Worm (Caenorhabditis elegans) whole organism, L4 larva: ENCODE measurements around the gene B0035.22.

Experiments
- F10B5.3 ChIP-seq: sonication (generic microtip); optimal IDR thresholded peaks from 2 replicates; lab custom pipeline; 2016; ENCODE audit warnings: mild to moderate bottlenecking, missing genetic modification characterization, missing compliant biosample characterization
- F37D6.2 ChIP-seq: sonication (generic microtip); optimal IDR thresholded peaks from 2 replicates; lab custom pipeline; 2016; ENCODE audit warnings: mild to moderate bottlenecking, missing genetic modification characterization, missing compliant biosample characterization
- T20F7.1 ChIP-seq: fragments of 200-800 bp; sonication (Bioruptor generic); optimal IDR thresholded peaks from 2 replicates; lab custom pipeline; 2018; ENCODE audit warnings: mild to moderate bottlenecking, missing genetic modification characterization, missing compliant biosample characterization
- T26A8.4 ChIP-seq: fragments of 200-800 bp; sonication (Bioruptor generic); IDR thresholded peaks from 2 replicates; pipeline ENCODE4 v1.3.6; 2022; ENCODE audit warnings: missing genetic modification characterization, missing compliant biosample characterization
- Y105C5A.15 ChIP-seq: fragments of 200-800 bp; sonication (Bioruptor generic); IDR thresholded peaks from 2 replicates; pipeline ENCODE4 v1.3.6; 2022; ENCODE audit warnings: missing genetic modification characterization, missing compliant biosample characterization
- Y48G9A.11 ChIP-seq: fragments of 200-800 bp; sonication (Bioruptor generic); IDR thresholded peaks from 2 replicates; pipeline ENCODE4 v1.3.6; 2022; ENCODE audit warnings: missing genetic modification reagents, missing genetic modification characterization, missing compliant biosample characterization
- Y5F2A.4 ChIP-seq: fragments of 200-800 bp; sonication (Bioruptor generic); optimal IDR thresholded peaks from 2 replicates; lab custom pipeline; 2018; ENCODE audit warnings: mild to moderate bottlenecking, missing genetic modification characterization, missing compliant biosample characterization
- Y75B8A.6 ChIP-seq: fragments of 200-800 bp; sonication (Bioruptor generic); IDR thresholded peaks from 2 replicates; pipeline ENCODE4 v1.3.6; 2022; ENCODE audit warnings: missing genetic modification reagents, missing genetic modification characterization, missing compliant biosample characterization
- aha-1 ChIP-seq: fragments of 150-350 bp; peaks from one replicate; lab custom pipeline; 2014; ENCODE audit warnings: missing biosample characterization, missing genetic modification characterization
- ceh-20 ChIP-seq: fragments of 200-800 bp; sonication (Bioruptor generic); IDR thresholded peaks from 2 replicates; pipeline ENCODE4 v1.3.6; 2022; ENCODE audit warnings: missing genetic modification reagents, missing genetic modification characterization, missing compliant biosample characterization
- ceh-44 ChIP-seq: fragments of 200-800 bp; sonication (Bioruptor generic); IDR thresholded peaks from 2 replicates; pipeline ENCODE4 v1.3.6; 2022; ENCODE audit warnings: missing genetic modification reagents, missing genetic modification characterization, missing compliant biosample characterization
- ceh-82 ChIP-seq: sonication (generic microtip); optimal IDR thresholded peaks from 2 replicates; lab custom pipeline; 2017; ENCODE audit warnings: missing biosample characterization, missing genetic modification characterization
- daf-16 ChIP-seq, 3 experiments: sonication (generic microtip); optimal IDR thresholded peaks; 2 replicates each; lab custom pipeline; 2016 to 2017; ENCODE audit warnings: missing genetic modification characterization in 3 of 3, missing genetic modification reagents in 3 of 3, mild to moderate bottlenecking in 2 of 3, missing compliant biosample characterization in 2 of 3, missing biosample characterization in 1 of 3, moderate library complexity in 1 of 3
- daf-8 ChIP-seq: fragments of 200-800 bp; sonication (Bioruptor generic); IDR thresholded peaks from 2 replicates; pipeline ENCODE4 v1.3.6; 2022; ENCODE audit warnings: missing genetic modification characterization, missing compliant biosample characterization
- dmd-6 ChIP-seq: fragments of 200-800 bp; sonication (Bioruptor generic); IDR thresholded peaks from 2 replicates; pipeline ENCODE4 v1.3.6; 2022; ENCODE audit warnings: missing genetic modification reagents, missing genetic modification characterization, missing compliant biosample characterization
- dmd-8 ChIP-seq: fragments of 200-800 bp; sonication (Bioruptor generic); IDR thresholded peaks from 2 replicates; pipeline ENCODE4 v1.3.6; 2022; ENCODE audit warnings: missing genetic modification characterization, missing compliant biosample characterization
- duxl-1 ChIP-seq: sonication (generic microtip); optimal IDR thresholded peaks from 2 replicates; lab custom pipeline; 2016; ENCODE audit warnings: mild to moderate bottlenecking, missing genetic modification characterization, moderate library complexity, missing compliant biosample characterization; ENCODE audit not compliant: poor library complexity
- dve-1 ChIP-seq: sonication (generic microtip); optimal IDR thresholded peaks from 2 replicates; lab custom pipeline; 2017; ENCODE audit warnings: antibody characterized with exemption, mild to moderate bottlenecking, missing genetic modification characterization, missing compliant biosample characterization; ENCODE audit not compliant: insufficient read depth
- egl-27 ChIP-seq: sonication (generic microtip); optimal IDR thresholded peaks from 3 replicates; lab custom pipeline; 2017; ENCODE audit warnings: missing biosample characterization, missing genetic modification reagents, missing genetic modification characterization
- egl-43 ChIP-seq: fragments of 200-800 bp; sonication (Bioruptor generic); IDR thresholded peaks from 2 replicates; pipeline ENCODE4 v1.3.6; 2022; ENCODE audit warnings: missing genetic modification reagents, missing genetic modification characterization, missing compliant biosample characterization
- hlh-11 ChIP-seq: fragments of 200-800 bp; sonication (Bioruptor generic); optimal IDR thresholded peaks from 2 replicates; lab custom pipeline; 2018; ENCODE audit warnings: mild to moderate bottlenecking, missing genetic modification characterization, missing compliant biosample characterization
- hlh-30 ChIP-seq: sonication (generic microtip); optimal IDR thresholded peaks from 2 replicates; lab custom pipeline; 2017; ENCODE audit warnings: antibody characterized with exemption, mild to moderate bottlenecking, missing genetic modification characterization, missing compliant biosample characterization; ENCODE audit not compliant: insufficient read depth
- jun-1 ChIP-seq: fragments of 150-350 bp; optimal IDR thresholded peaks from 2 replicates; lab custom pipeline; 2014; ENCODE audit warnings: missing biosample characterization, missing genetic modification reagents, missing genetic modification characterization
- lin-1 ChIP-seq: fragments of 200-800 bp; sonication (Bioruptor generic); IDR thresholded peaks from 2 replicates; pipeline ENCODE4 v1.3.6; 2022; ENCODE audit warnings: missing genetic modification reagents, missing genetic modification characterization, missing compliant biosample characterization
- lin-13 ChIP-seq: fragments of 150-350 bp; optimal IDR thresholded peaks from 2 replicates; lab custom pipeline; 2014; ENCODE audit warnings: missing biosample characterization, missing genetic modification reagents, missing genetic modification characterization
- lsy-2 ChIP-seq, 2 experiments: fragments of 150-350 bp in 1 of 2; sonication (generic microtip) in 1 of 2; optimal IDR thresholded peaks; 2 replicates each; lab custom pipeline; 2014 to 2017; ENCODE audit warnings: missing biosample characterization in 2 of 2, missing genetic modification characterization in 2 of 2
- madf-5 ChIP-seq, 2 experiments: fragments of 200-800 bp; sonication (Bioruptor generic); IDR thresholded peaks; 2 replicates each; pipeline ENCODE4 v1.3.6; 2022; ENCODE audit warnings: missing compliant biosample characterization in 2 of 2, missing genetic modification characterization in 2 of 2
- mdl-1 ChIP-seq, 2 experiments: fragments of 150-350 bp in 1 of 2; sonication (generic microtip) in 1 of 2; optimal IDR thresholded peaks; 2 replicates each; lab custom pipeline; 2014 to 2017; ENCODE audit warnings: missing biosample characterization in 2 of 2, missing genetic modification characterization in 2 of 2
- mdt-29 ChIP-seq: fragments of 200-800 bp; sonication (Bioruptor generic); IDR thresholded peaks from 2 replicates; pipeline ENCODE4 v1.3.6; 2022; ENCODE audit warnings: missing genetic modification reagents, missing genetic modification characterization, missing compliant biosample characterization
- mes-2 ChIP-seq: sonication (generic microtip); optimal IDR thresholded peaks from 2 replicates; lab custom pipeline; 2016; ENCODE audit warnings: missing genotype, mild to moderate bottlenecking, missing genetic modification characterization, missing compliant biosample characterization; ENCODE audit not compliant: poor library complexity, severe bottlenecking
- mxl-3 ChIP-seq: fragments of 200-800 bp; sonication (Bioruptor generic); optimal IDR thresholded peaks from 2 replicates; lab custom pipeline; 2018; ENCODE audit warnings: mild to moderate bottlenecking, missing genetic modification characterization, missing compliant biosample characterization
- nhr-102 ChIP-seq: sonication (generic microtip); optimal IDR thresholded peaks from 2 replicates; lab custom pipeline; 2016; ENCODE audit warnings: mild to moderate bottlenecking, missing genetic modification characterization, moderate library complexity, missing compliant biosample characterization
- nhr-25 ChIP-seq: sonication (generic microtip); optimal IDR thresholded peaks from 2 replicates; lab custom pipeline; 2017; ENCODE audit warnings: missing genetic modification characterization, mild to moderate bottlenecking, missing compliant biosample characterization, antibody characterized with exemption, moderate library complexity, borderline replicate concordance; ENCODE audit not compliant: insufficient read depth
- nhr-28 ChIP-seq: fragments of 150-350 bp; optimal IDR thresholded peaks from 2 replicates; lab custom pipeline; 2014; ENCODE audit warnings: missing biosample characterization, missing genetic modification characterization
- nhr-41 ChIP-seq: fragments of 200-800 bp; sonication (Bioruptor generic); IDR thresholded peaks from 2 replicates; pipeline ENCODE4 v1.3.6; 2022; ENCODE audit warnings: missing genetic modification reagents, missing genetic modification characterization, missing compliant biosample characterization
- nhr-48 ChIP-seq: sonication (generic microtip); optimal IDR thresholded peaks from 2 replicates; lab custom pipeline; 2016; ENCODE audit warnings: mild to moderate bottlenecking, missing genetic modification characterization, missing compliant biosample characterization
- nhr-6 ChIP-seq: fragments of 150-350 bp; optimal IDR thresholded peaks from 2 replicates; lab custom pipeline; 2014; ENCODE audit warnings: missing biosample characterization, missing genetic modification characterization
- nhr-77 ChIP-seq: fragments of 150-350 bp; optimal IDR thresholded peaks from 2 replicates; lab custom pipeline; 2014; ENCODE audit warnings: missing biosample characterization, missing genetic modification characterization
- pha-4 ChIP-seq, 2 experiments: fragments of 150-350 bp in 1 of 2; fragments of 200-800 bp in 1 of 2; sonication (Bioruptor generic) in 1 of 2; IDR thresholded peaks in 1 of 2; optimal IDR thresholded peaks in 1 of 2; 2 replicates each; pipeline versions ENCODE4 v1.3.6 to Lab custom; 2014 to 2022; ENCODE audit warnings: missing genetic modification characterization in 2 of 2, missing genetic modification reagents in 2 of 2, missing biosample characterization in 1 of 2, missing compliant biosample characterization in 1 of 2
- php-3 ChIP-seq: fragments of 200-800 bp; sonication (Bioruptor generic); IDR thresholded peaks from 2 replicates; pipeline ENCODE4 v1.3.6; 2022; ENCODE audit warnings: missing genetic modification reagents, missing genetic modification characterization, missing compliant biosample characterization
- pqm-1 ChIP-seq: sonication (generic microtip); optimal IDR thresholded peaks from 2 replicates; lab custom pipeline; 2017; ENCODE audit warnings: missing biosample characterization, missing genetic modification characterization
- rbr-2 ChIP-seq: sonication (generic microtip); optimal IDR thresholded peaks from 2 replicates; lab custom pipeline; 2016; ENCODE audit warnings: missing genotype, missing genetic modification characterization, missing compliant biosample characterization
- saeg-2 ChIP-seq: fragments of 200-800 bp; sonication (Bioruptor generic); IDR thresholded peaks from 2 replicates; pipeline ENCODE4 v1.3.6; 2022; ENCODE audit warnings: missing genetic modification reagents, missing genetic modification characterization, missing compliant biosample characterization
- tra-1 ChIP-seq: fragments of 200-800 bp; sonication (Bioruptor generic); IDR thresholded peaks from 2 replicates; pipeline ENCODE4 v1.3.6; 2022; ENCODE audit warnings: missing genetic modification reagents, missing genetic modification characterization, missing compliant biosample characterization
- unc-62 ChIP-seq, 3 experiments: fragments of 150-350 bp in 1 of 3; sonication (generic microtip); optimal IDR thresholded peaks in 2 of 3; peaks in 1 of 3; 1 replicate in 1 of 3; 2 replicates in 2 of 3; lab custom pipeline; 2014 to 2017; ENCODE audit warnings: missing biosample characterization in 3 of 3, missing genetic modification characterization in 3 of 3, missing genetic modification reagents in 3 of 3, missing genotype in 1 of 3
- zag-1 ChIP-seq: fragments of 150-350 bp; optimal IDR thresholded peaks from 2 replicates; lab custom pipeline; 2014; ENCODE audit warnings: missing biosample characterization, missing genetic modification characterization
- zfp-3 ChIP-seq: fragments of 200-800 bp; sonication (Bioruptor generic); conservative IDR thresholded peaks from 2 replicates; pipeline ENCODE4 v1.3.6; 2022; ENCODE audit warnings: missing genetic modification reagents, missing genetic modification characterization, missing compliant biosample characterization

Gene B0035.22

DNA sequence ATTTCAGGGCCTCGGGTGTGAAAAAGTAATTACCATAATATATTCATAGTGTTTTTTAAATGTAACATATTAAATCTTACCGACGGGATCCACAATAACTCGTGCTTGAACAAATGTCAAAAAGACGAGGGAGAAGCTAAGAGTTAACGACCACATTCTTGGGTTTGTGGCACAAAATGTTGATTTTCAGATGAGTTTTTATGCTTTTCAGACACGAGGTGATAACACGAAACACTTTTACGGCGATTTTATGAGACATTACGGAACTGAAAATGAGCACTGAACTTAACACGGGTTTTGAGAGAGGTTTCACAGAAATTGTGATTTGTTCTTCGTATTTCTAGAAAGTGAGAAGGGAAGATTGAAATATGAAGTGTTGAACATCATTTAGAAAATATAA is 8.4 kb upstream of the B0035.22 start, which contains the start of gene B0035.13:
Gene B0035.13 (minus strand): TSS at position 173 of the 400 bp plus-strand sequence.
- TF ChIP-seq php-3 (GFP tag; lab: Robert Waterston, UW) (peak; percentile 95), tra-1 (GFP tag; lab: Robert Waterston, UW) (no peak), nhr-25 (tag; lab: Kevin White, UChicago) (no peak), dve-1 (tag; lab: Kevin White, UChicago) (peak; percentile 58), lsy-2 (tag; optimal IDR thresholded peaks at IDR 0.05; lab: Kevin White, UChicago) (no peak), mxl-3 (GFP tag; lab: Kevin White, UChicago) (peak; percentile 29), mdl-1 (tag; optimal IDR thresholded peaks at IDR 0.05; lab: Kevin White, UChicago) (no peak), Y5F2A.4 (no peak), zfp-3 (no peak), T26A8.4 (GFP tag; lab: Robert Waterston, UW) (no peak), daf-16 (GFP tag; optimal IDR thresholded peaks at IDR 0.05; lab: Kevin White, UChicago) (no peak), daf-16 (tag; optimal IDR thresholded peaks at IDR 0.05; lab: Kevin White, UChicago) (peak; percentile 39), mdt-29 (no peak), dmd-6 (GFP tag; lab: Robert Waterston, UW) (0 out of 2 replicates have a peak, but pooled peaks have one; percentile 25), Y48G9A.11 (no peak), duxl-1 (tag; lab: Kevin White, UChicago) (no peak), hlh-11 (tag; lab: Kevin White, UChicago) (peak; percentile 10), hlh-30 (tag; lab: Kevin White, UChicago) (peak; percentile 14), ceh-20 (GFP tag; lab: Robert Waterston, UW) (no peak), T20F7.1 (GFP tag; lab: Kevin White, UChicago) (no peak), nhr-28 (tag; lab: Kevin White, UChicago) (peak; percentile 43), aha-1 (tag; lab: Kevin White, UChicago) (no peak), jun-1 (tag; lab: Kevin White, UChicago) (no peak), pqm-1 (tag; lab: Kevin White, UChicago) (peak; percentile 35), ceh-44 (GFP tag; lab: Robert Waterston, UW) (no peak), nhr-77 (tag; lab: Kevin White, UChicago) (peak; percentile 45), ceh-82 (tag; lab: Kevin White, UChicago) (no peak), Y105C5A.15 (no peak), daf-8 (GFP tag; lab: Robert Waterston, UW) (no peak), zag-1 (no peak), unc-62 (GFP tag; optimal IDR thresholded peaks at IDR 0.05 in 1 of 2; lab: Kevin White, UChicago) (no peak), unc-62 (tag; optimal IDR thresholded peaks at IDR 0.05; lab: Kevin White, UChicago) (no peak), lin-1 (no peak)

DNA sequence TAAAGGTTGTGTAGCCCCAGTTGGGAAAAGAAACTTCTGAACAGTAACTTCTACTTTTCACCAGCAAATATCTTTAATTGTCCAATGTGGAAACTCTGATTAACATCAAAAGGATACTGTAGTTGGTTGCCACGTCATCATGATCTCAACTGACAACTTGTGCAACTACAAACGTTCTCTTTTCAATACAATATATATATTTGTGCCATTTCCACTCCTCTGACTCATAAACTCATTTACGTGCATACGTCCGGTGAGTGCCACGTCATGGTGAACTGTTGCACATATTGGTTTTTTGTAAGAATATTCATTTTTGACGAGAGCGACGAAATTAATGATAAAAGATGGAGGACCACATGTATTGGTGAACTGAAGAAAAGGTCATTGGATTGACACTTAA is 7.2 kb upstream of the B0035.22 start:
- TF ChIP-seq F37D6.2 (no peak), egl-27 (tag; lab: Kevin White, UChicago) (no peak), daf-16 (GFP tag; optimal IDR thresholded peaks at IDR 0.05; lab: Kevin White, UChicago) (no peak), daf-16 (tag; optimal IDR thresholded peaks at IDR 0.05; lab: Kevin White, UChicago) (no peak), mes-2 (tag; lab: Kevin White, UChicago) (peak; percentile 54), dve-1 (tag; lab: Kevin White, UChicago) (no peak), egl-43 (no peak), aha-1 (tag; lab: Kevin White, UChicago) (peak; percentile 16), pha-4 (GFP tag; IDR thresholded peaks at IDR 0.05; lab: Robert Waterston, UW) (no peak), pha-4 (tag; optimal IDR thresholded peaks at IDR 0.05; lab: Kevin White, UChicago) (no peak), F10B5.3 (tag; lab: Kevin White, UChicago) (peak; percentile 10), tra-1 (GFP tag; lab: Robert Waterston, UW) (no peak), madf-5 (GFP tag; IDR thresholded peaks at IDR 0.05; lab: Robert Waterston, UW) (no peak), nhr-48 (tag; lab: Kevin White, UChicago) (no peak), nhr-41 (GFP tag; lab: Robert Waterston, UW) (no peak), hlh-11 (tag; lab: Kevin White, UChicago) (no peak), nhr-102 (no peak), Y75B8A.6 (GFP tag; lab: Robert Waterston, UW) (no peak), dmd-8 (no peak), saeg-2 (GFP tag; lab: Robert Waterston, UW) (no peak), unc-62 (GFP tag; optimal IDR thresholded peaks at IDR 0.05 in 1 of 2; lab: Kevin White, UChicago) (peak in 1 of 2 experiments; percentile 4), unc-62 (tag; optimal IDR thresholded peaks at IDR 0.05; lab: Kevin White, UChicago) (no peak), nhr-6 (tag; lab: Kevin White, UChicago) (peak; percentile 72), Y105C5A.15 (no peak), lin-13 (no peak), rbr-2 (tag; lab: Kevin White, UChicago) (no peak), lsy-2 (tag; optimal IDR thresholded peaks at IDR 0.05; lab: Kevin White, UChicago) (peak in 1 of 2 experiments; percentile 51)
